Worm (Caenorhabditis elegans): ENCODE measurements around the gene rif-1.2.

The rif-1.2 gene

DNA sequence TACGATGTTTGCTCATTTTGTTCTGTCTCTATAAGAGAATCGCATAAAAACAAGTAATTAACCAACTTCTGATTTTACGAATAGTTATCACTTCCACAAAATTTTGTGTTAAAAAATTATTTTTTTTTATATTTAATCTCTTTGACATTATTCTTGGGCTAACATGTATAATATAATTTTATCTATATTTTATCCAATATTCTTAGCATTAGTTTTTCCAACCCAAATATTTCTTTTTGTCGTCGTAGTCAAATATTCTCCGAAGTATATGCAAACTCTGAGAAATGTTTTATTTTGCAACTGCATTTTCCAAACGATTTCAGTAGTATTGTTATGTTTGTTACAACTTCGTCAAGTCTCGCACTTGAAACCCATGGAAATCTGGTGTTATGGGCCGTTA lies 37.7 kb downstream of the rif-1.2 start, which contains the start of gene srd-47:
TSS of gene srd-47 (plus strand) at position 164 of the 400 bp plus-strand sequence.
- TF ChIP-seq W03F9.2 (tag; optimal IDR thresholded peaks at IDR 0.05) (no peak), him-1 (tag; optimal IDR thresholded peaks at IDR 0.05) (no peak), dao-5 (tag; optimal IDR thresholded peaks at IDR 0.05) (no peak)

DNA sequence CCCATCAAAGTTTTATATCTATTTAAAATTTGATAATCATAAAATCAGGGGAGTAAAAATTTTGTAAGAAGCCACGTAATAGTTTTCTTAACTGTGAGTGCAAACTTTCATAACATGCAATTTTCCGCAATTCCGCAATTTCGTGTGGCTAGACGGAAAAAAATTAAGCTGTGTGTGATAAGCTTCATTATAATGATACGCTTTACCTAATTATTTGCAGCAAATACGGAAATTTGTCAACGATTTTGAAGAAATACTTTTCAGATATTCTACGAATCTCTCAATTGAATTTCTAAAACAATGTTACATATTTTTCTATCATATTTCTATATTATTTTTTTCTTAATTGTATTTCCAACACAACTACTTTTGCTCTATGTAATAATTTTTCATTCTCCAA lies 39.4 kb downstream of the rif-1.2 start, which contains the start of gene srd-46:
TSS of gene srd-46 (plus strand) at position 301 of the 400 bp plus-strand sequence.
- no peak for TF ChIP-seq W03F9.2 (tag; optimal IDR thresholded peaks at IDR 0.05)
- TF ChIP-seq him-1 (tag; optimal IDR thresholded peaks at IDR 0.05) = no peak
- TF ChIP-seq dao-5 (tag; optimal IDR thresholded peaks at IDR 0.05) = no peak

DNA sequence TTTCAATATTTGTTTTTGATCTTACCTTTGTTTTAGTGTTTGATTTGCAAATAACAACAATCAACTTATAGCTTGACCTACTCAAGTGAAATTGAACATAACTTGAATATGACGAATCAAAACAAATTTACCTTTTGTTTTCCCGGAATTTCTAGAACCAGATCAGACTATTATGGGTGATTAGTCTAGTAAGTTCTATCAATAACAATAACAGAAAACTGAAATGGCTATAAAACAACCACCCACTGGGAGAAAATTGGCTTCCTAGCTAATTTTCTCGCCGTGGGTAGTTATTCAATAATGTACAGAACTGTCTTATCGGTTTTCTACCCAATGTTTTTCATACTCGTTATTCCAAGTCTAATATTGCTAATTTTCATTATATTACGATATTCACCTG lies 42.5 kb downstream of the rif-1.2 start, which contains the start of gene srd-45:
TSS of gene srd-45 (plus strand) at position 301 of the 400 bp plus-strand sequence.
- no peak for TF ChIP-seq dao-5 (tag; optimal IDR thresholded peaks at IDR 0.05)
- TF ChIP-seq W03F9.2 (tag; optimal IDR thresholded peaks at IDR 0.05) = no peak

ce11 chrX:12326424-12326823 lies 44.8 kb downstream of the rif-1.2 start, which contains the start of gene srd-41:
srd-41 (plus strand) TSS chrX:12326724.
- TF ChIP-seq him-1 (tag; optimal IDR thresholded peaks at IDR 0.05) (no peak), dao-5 (tag; optimal IDR thresholded peaks at IDR 0.05) (no peak), W03F9.2 (tag; optimal IDR thresholded peaks at IDR 0.05) (no peak)

ce11 chrX:12323439-12323838 lies 47.8 kb downstream of the rif-1.2 start, which contains the start of gene srd-40:
srd-40 (plus strand) TSS chrX:12323739.
- TF ChIP-seq dao-5 (tag; optimal IDR thresholded peaks at IDR 0.05) (no peak), him-1 (tag; optimal IDR thresholded peaks at IDR 0.05) (no peak), W03F9.2 (tag; optimal IDR thresholded peaks at IDR 0.05) (no peak)

DNA sequence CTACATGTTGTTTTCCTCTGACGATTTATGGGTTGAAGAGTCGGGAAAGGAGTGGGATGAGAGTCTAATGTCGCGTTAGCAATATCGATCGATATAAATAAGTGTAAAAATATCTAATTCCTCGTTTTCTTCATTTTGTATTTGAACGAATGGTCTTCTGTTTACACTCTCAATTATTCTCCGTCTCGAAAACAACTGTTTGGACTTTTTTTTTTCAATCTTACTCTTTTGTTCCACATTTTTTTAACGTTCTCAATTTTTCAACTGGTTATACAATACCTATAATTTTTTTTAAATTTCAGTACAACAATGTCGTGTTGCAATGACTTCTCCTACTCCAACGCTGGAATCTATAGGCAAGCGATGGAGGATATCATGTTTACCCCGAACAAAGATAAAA lies 49.9 kb downstream of the rif-1.2 start, which contains the start of gene F17A2.13:
TSS of gene F17A2.13 (plus strand) at position 301 of the 400 bp plus-strand sequence.
- TF ChIP-seq dao-5 (tag; optimal IDR thresholded peaks at IDR 0.05) = no peak
- TF ChIP-seq W03F9.2 (tag; optimal IDR thresholded peaks at IDR 0.05) = no peak
- no peak for TF ChIP-seq him-1 (tag; optimal IDR thresholded peaks at IDR 0.05)

ce11 chrX:12320737-12321136 lies 50.5 kb downstream of the rif-1.2 start, which contains the start of gene ceh-40:
ceh-40 (minus strand) TSS chrX:12320777.
- no peak for TF ChIP-seq W03F9.2 (tag; optimal IDR thresholded peaks at IDR 0.05)
- no peak for TF ChIP-seq dao-5 (tag; optimal IDR thresholded peaks at IDR 0.05)
- no peak for TF ChIP-seq him-1 (tag; optimal IDR thresholded peaks at IDR 0.05)

Data from whole organism, L4/young adult.